Worm (Caenorhabditis elegans) whole organism, midembryonic: Measurements from ENCODE around the gene srd-33.

ENCODE experiments used
- T22C8.4 ChIP-seq: fragments of 200-800 bp; sonication (Bioruptor generic); IDR thresholded peaks from 2 replicates; pipeline ENCODE4 v1.3.6; 2022; ENCODE audit warnings: missing genetic modification characterization, missing compliant biosample characterization
- cog-1 ChIP-seq: sonication (generic microtip); optimal IDR thresholded peaks from 2 replicates; lab custom pipeline; 2016; ENCODE audit warnings: missing genetic modification characterization, missing compliant biosample characterization
- flt-1 ChIP-seq: fragments of 200-800 bp; sonication (Bioruptor generic); IDR thresholded peaks from 2 replicates; pipeline ENCODE4 v1.3.6; 2022; ENCODE audit warnings: missing genetic modification characterization, missing compliant biosample characterization
- klf-2 ChIP-seq: fragments of 200-800 bp; sonication (Bioruptor generic); conservative IDR thresholded peaks from 2 replicates; pipeline ENCODE4 v1.3.6; 2022; ENCODE audit warnings: missing genetic modification reagents, missing genetic modification characterization, missing compliant biosample characterization
- med-1 ChIP-seq: sonication (generic microtip); optimal IDR thresholded peaks from 2 replicates; lab custom pipeline; 2017; ENCODE audit warnings: missing genetic modification characterization, mild to moderate bottlenecking, missing compliant biosample characterization, antibody characterized with exemption, missing genetic modification reagents; ENCODE audit not compliant: insufficient read depth
- ref-1 ChIP-seq: fragments of 200-800 bp; sonication (Bioruptor generic); conservative IDR thresholded peaks from 2 replicates; pipeline ENCODE4 v1.3.6; 2022; ENCODE audit warnings: missing genetic modification reagents, missing genetic modification characterization, missing compliant biosample characterization
- tab-1 ChIP-seq: fragments of 200-800 bp; sonication (Bioruptor generic); IDR thresholded peaks from 2 replicates; pipeline ENCODE4 v1.3.6; 2022; ENCODE audit warnings: missing genetic modification characterization, missing compliant biosample characterization
- ztf-23 ChIP-seq: fragments of 200-800 bp; sonication (Bioruptor generic); IDR thresholded peaks from 2 replicates; pipeline ENCODE4 v1.3.6; 2022; ENCODE audit warnings: missing genetic modification reagents, missing genetic modification characterization, missing compliant biosample characterization
- ztf-29 ChIP-seq: fragments of 200-800 bp; sonication (Bioruptor generic); IDR thresholded peaks from 2 replicates; pipeline ENCODE4 v1.3.6; 2022; ENCODE audit warnings: missing genetic modification reagents, missing genetic modification characterization, missing compliant biosample characterization

srd-33 gene

ce11 chrV:4871992-4872391 lies at the start of gene srd-33:
srd-33 (plus strand) TSS chrV:4872292.
- TF ChIP-seq T22C8.4 (no peak), ref-1 (GFP tag; lab: Robert Waterston, UW) (no peak), tab-1 (GFP tag; lab: Robert Waterston, UW) (no peak), med-1 (GFP tag; lab: Kevin White, UChicago) (no peak), flt-1 (no peak), cog-1 (tag; lab: Kevin White, UChicago) (no peak), klf-2 (GFP tag; lab: Robert Waterston, UW) (no peak), ztf-23 (GFP tag; lab: Robert Waterston, UW) (no peak), ztf-29 (no peak)

ce11 chrV:4823323-4823682 lies 48.8 kb upstream of the srd-33 start, which contains the start of gene adss-1:
adss-1 (minus strand) TSS chrV:4823423.
- TF ChIP-seq ztf-29: no peak
- TF ChIP-seq tab-1 (GFP tag; lab: Robert Waterston, UW): no peak
- no peak for TF ChIP-seq med-1 (GFP tag; lab: Kevin White, UChicago)
- no peak for TF ChIP-seq ref-1 (GFP tag; lab: Robert Waterston, UW)
- TF ChIP-seq cog-1 (tag; lab: Kevin White, UChicago): no peak
- TF ChIP-seq klf-2 (GFP tag; lab: Robert Waterston, UW): no peak
- TF ChIP-seq ztf-23 (GFP tag; lab: Robert Waterston, UW): no peak
- TF ChIP-seq T22C8.4: no peak

- no peak for TF ChIP-seq cog-1 (tag; lab: Kevin White, UChicago)
- no peak for TF ChIP-seq ztf-29
- no peak for TF ChIP-seq T22C8.4
- no peak for TF ChIP-seq ref-1 (GFP tag; lab: Robert Waterston, UW)
- no peak for TF ChIP-seq med-1 (GFP tag; lab: Kevin White, UChicago)
- TF ChIP-seq tab-1 (GFP tag; lab: Robert Waterston, UW): no peak
- no peak for TF ChIP-seq ztf-23 (GFP tag; lab: Robert Waterston, UW)
- TF ChIP-seq flt-1: no peak
- TF ChIP-seq klf-2 (GFP tag; lab: Robert Waterston, UW): no peak
Observed at ce11 chrV:4823683-4824391, 48.3 kb upstream of the srd-33 start.

ce11 chrV:4826710-4827380 lies 45.2 kb upstream of the srd-33 start, which contains the start of the genes hsp-6 and C37H5.5:
hsp-6 (minus strand) TSS chrV:4826760.
C37H5.5 (plus strand) TSS chrV:4827360.
- TF ChIP-seq T22C8.4 (no peak), med-1 (GFP tag; lab: Kevin White, UChicago) (no peak), flt-1 (0 out of 2 replicates have a peak, but pooled peaks have one; percentile 55), tab-1 (GFP tag; lab: Robert Waterston, UW) (no peak), ztf-29 (no peak), ref-1 (GFP tag; lab: Robert Waterston, UW) (no peak), klf-2 (GFP tag; lab: Robert Waterston, UW) (no peak), ztf-23 (GFP tag; lab: Robert Waterston, UW) (peak; percentile 43; the same call in 1 of the 2 replicates), cog-1 (tag; lab: Kevin White, UChicago) (peak; percentile 40)

- TF ChIP-seq klf-2 (GFP tag; lab: Robert Waterston, UW): no peak
- TF ChIP-seq ztf-23 (GFP tag; lab: Robert Waterston, UW): no peak
- TF ChIP-seq ztf-29: no peak
- TF ChIP-seq flt-1: no peak
- no peak for TF ChIP-seq T22C8.4
- TF ChIP-seq ref-1 (GFP tag; lab: Robert Waterston, UW): no peak
- TF ChIP-seq cog-1 (tag; lab: Kevin White, UChicago): no peak
- no peak for TF ChIP-seq tab-1 (GFP tag; lab: Robert Waterston, UW)
- no peak for TF ChIP-seq med-1 (GFP tag; lab: Kevin White, UChicago)
Observed at ce11 chrV:4834277-4834676, 37.8 kb upstream of the srd-33 start, which contains the start of gene C37H5.14. C37H5.14 (minus strand) TSS chrV:4834377.

ce11 chrV:4839913-4840312 lies 32.2 kb upstream of the srd-33 start, which contains the start of gene nas-9:
nas-9 (minus strand) TSS chrV:4840013.
- TF ChIP-seq ref-1 (GFP tag; lab: Robert Waterston, UW): no peak
- no peak for TF ChIP-seq flt-1
- no peak for TF ChIP-seq ztf-29
- no peak for TF ChIP-seq med-1 (GFP tag; lab: Kevin White, UChicago)

ce11 chrV:4841179-4841578 lies 30.9 kb upstream of the srd-33 start, which contains the start of gene cwp-1:
cwp-1 (minus strand) TSS chrV:4841279.
- TF ChIP-seq klf-2 (GFP tag; lab: Robert Waterston, UW): no peak
- no peak for TF ChIP-seq med-1 (GFP tag; lab: Kevin White, UChicago)
- no peak for TF ChIP-seq cog-1 (tag; lab: Kevin White, UChicago)
- no peak for TF ChIP-seq T22C8.4
- no peak for TF ChIP-seq tab-1 (GFP tag; lab: Robert Waterston, UW)
- TF ChIP-seq ztf-29: no peak
- TF ChIP-seq flt-1: no peak
- no peak for TF ChIP-seq ztf-23 (GFP tag; lab: Robert Waterston, UW)
- TF ChIP-seq ref-1 (GFP tag; lab: Robert Waterston, UW): no peak

ce11 chrV:4842544-4842943 lies 29.5 kb upstream of the srd-33 start, which contains the start of the genes cwp-2 and cwp-3:
cwp-2 (minus strand) TSS chrV:4842644.
cwp-3 (plus strand) TSS chrV:4842836.
- TF ChIP-seq med-1 (GFP tag; lab: Kevin White, UChicago): no peak
- no peak for TF ChIP-seq tab-1 (GFP tag; lab: Robert Waterston, UW)
- no peak for TF ChIP-seq ref-1 (GFP tag; lab: Robert Waterston, UW)

ce11 chrV:4844591-4844990 lies 27.5 kb upstream of the srd-33 start, which contains the start of gene abhd-5.2:
abhd-5.2 (plus strand) TSS chrV:4844685.
- no peak for TF ChIP-seq med-1 (GFP tag; lab: Kevin White, UChicago)
- no peak for TF ChIP-seq flt-1
- no peak for TF ChIP-seq ref-1 (GFP tag; lab: Robert Waterston, UW)
- TF ChIP-seq klf-2 (GFP tag; lab: Robert Waterston, UW): no peak
- no peak for TF ChIP-seq T22C8.4
- no peak for TF ChIP-seq tab-1 (GFP tag; lab: Robert Waterston, UW)
- no peak for TF ChIP-seq cog-1 (tag; lab: Kevin White, UChicago)
- no peak for TF ChIP-seq ztf-29
- TF ChIP-seq ztf-23 (GFP tag; lab: Robert Waterston, UW): no peak
